Fruit fly (Drosophila melanogaster): ENCODE measurements around the gene CG3288.

The CG3288 gene

DNA sequence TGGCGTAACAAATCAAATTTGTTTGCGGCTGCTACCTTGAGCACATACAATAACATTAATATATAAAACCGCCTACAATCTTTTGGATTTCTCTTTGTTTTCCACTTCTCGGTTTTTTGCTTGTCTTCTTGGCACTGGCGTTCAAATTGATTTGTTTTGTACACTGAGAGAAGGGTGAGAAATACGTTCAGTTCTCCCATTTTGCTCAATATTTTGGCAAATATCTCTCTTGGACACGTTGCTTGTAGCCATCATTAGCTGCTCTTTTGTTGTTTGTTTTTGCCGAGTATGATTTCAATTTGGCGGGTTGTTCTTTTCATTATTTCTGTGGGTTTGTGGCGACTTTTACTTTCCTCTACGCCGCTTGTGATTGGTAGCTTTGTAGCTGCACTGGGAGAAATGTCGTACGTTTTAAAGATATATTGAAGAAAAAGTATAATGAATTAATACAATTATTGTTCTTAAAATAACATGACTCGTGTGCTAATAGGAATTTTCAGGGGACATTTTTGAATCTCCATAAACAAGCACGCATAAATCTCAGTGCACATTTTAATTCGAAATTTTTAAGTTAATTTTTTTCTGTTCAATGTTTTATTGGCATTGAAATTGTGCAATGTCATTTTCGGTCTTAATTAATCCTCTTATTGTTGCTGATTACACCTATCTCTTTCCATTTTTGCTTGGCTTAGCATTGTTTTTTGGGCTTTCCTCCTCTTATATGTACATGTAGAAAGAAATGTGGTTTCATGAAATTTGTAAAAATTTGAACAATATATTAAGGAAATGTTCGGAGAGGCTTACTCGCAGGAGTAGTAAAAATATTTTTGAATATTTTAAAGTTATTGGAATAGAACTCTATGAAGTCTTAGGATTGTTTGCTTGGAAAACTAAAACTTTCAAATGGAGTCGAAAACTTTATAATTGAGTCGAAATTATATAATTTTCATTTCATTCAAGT lies 8.8 kb upstream of the CG3288 start (continued):
- no peak for TF ChIP-seq CG7745 (tag; optimal IDR thresholded peaks at IDR 0.05)
- TF ChIP-seq kay (GFP tag; optimal IDR thresholded peaks at IDR 0.05): no peak
- TF ChIP-seq lov (optimal IDR thresholded peaks at IDR 0.05): no peak
- TF ChIP-seq lov (GFP tag; IDR thresholded peaks at IDR 0.05): no peak
- no peak for TF ChIP-seq eve (GFP tag; optimal IDR thresholded peaks at IDR 0.05)
- TF ChIP-seq CG7372 (GFP tag; IDR thresholded peaks at IDR 0.05): no peak
- no peak for TF ChIP-seq ara (GFP tag; IDR thresholded peaks at IDR 0.05)
- TF ChIP-seq Bteb2 (GFP tag; optimal IDR thresholded peaks at IDR 0.05): no peak
- TF ChIP-seq knrl (GFP tag; IDR thresholded peaks at IDR 0.05; ENCODE audit: partially characterized antibody): no peak
- no peak for TF ChIP-seq wor (GFP tag; IDR thresholded peaks at IDR 0.05)
- TF ChIP-seq CG10321 (GFP tag; IDR thresholded peaks at IDR 0.05): no peak
- peak; percentile 61 for TF ChIP-seq CG30403 (GFP tag; optimal IDR thresholded peaks at IDR 0.05)
- TF ChIP-seq onecut (GFP tag; IDR thresholded peaks at IDR 0.05): no peak
- no peak for TF ChIP-seq emc (GFP tag; optimal IDR thresholded peaks at IDR 0.05)
- TF ChIP-seq CG34422 (GFP tag; IDR thresholded peaks at IDR 0.05): no peak
- no peak for TF ChIP-seq HLH54F (GFP tag; optimal IDR thresholded peaks at IDR 0.05)
- no peak for TF ChIP-seq az2 (GFP tag; optimal IDR thresholded peaks at IDR 0.05)
- TF ChIP-seq Hr39 (optimal IDR thresholded peaks at IDR 0.05): no peak
- TF ChIP-seq CG7928 (GFP tag; optimal IDR thresholded peaks at IDR 0.05): no peak
- TF ChIP-seq B-H2 (GFP tag; optimal IDR thresholded peaks at IDR 0.05): peak; percentile 7
- TF ChIP-seq Dbx (GFP tag; IDR thresholded peaks at IDR 0.05): no peak; the same call in 2 of the 3 replicates
- no peak for TF ChIP-seq CG6254 (GFP tag; optimal IDR thresholded peaks at IDR 0.05)
- TF ChIP-seq CG17912 (GFP tag; optimal IDR thresholded peaks at IDR 0.05): no peak
- TF ChIP-seq CG14050 (GFP tag; IDR thresholded peaks at IDR 0.05): no peak
- TF ChIP-seq CG3065 (GFP tag; optimal IDR thresholded peaks at IDR 0.05): no peak
- no peak for TF ChIP-seq oc (tag; optimal IDR thresholded peaks at IDR 0.05)
- no peak; the same call in 1 of the 2 replicates for TF ChIP-seq E2f1 (GFP tag; IDR thresholded peaks at IDR 0.05)
- no peak for TF ChIP-seq CG18011 (GFP tag; optimal IDR thresholded peaks at IDR 0.05)
- no peak for TF ChIP-seq CG42726 (GFP tag; IDR thresholded peaks at IDR 0.05; ENCODE audit: partially characterized antibody)
- no peak for TF ChIP-seq CG1832 (GFP tag; optimal IDR thresholded peaks at IDR 0.05)
- TF ChIP-seq CG7271 (tag; optimal IDR thresholded peaks at IDR 0.05): no peak
- TF ChIP-seq slou (GFP tag; optimal IDR thresholded peaks at IDR 0.05): no peak
- TF ChIP-seq Max (GFP tag; optimal IDR thresholded peaks at IDR 0.05): no peak
- no peak for TF ChIP-seq CG1024 (GFP tag; IDR thresholded peaks at IDR 0.05)
- no peak for TF ChIP-seq CG6813 (GFP tag; optimal IDR thresholded peaks at IDR 0.05)
- no peak for TF ChIP-seq CG13123 (GFP tag; optimal IDR thresholded peaks at IDR 0.05)
- no peak for TF ChIP-seq CG5953 (GFP tag; IDR thresholded peaks at IDR 0.05)
- TF ChIP-seq CG12659 (GFP tag; optimal IDR thresholded peaks at IDR 0.05): no peak
- TF ChIP-seq CG9609 (GFP tag; optimal IDR thresholded peaks at IDR 0.05): no peak
- TF ChIP-seq usp (GFP tag; optimal IDR thresholded peaks at IDR 0.05): no peak
- no peak for TF ChIP-seq pb (GFP tag; optimal IDR thresholded peaks at IDR 0.05)
- TF ChIP-seq MBD-R2 (GFP tag; IDR thresholded peaks at IDR 0.05): no peak
- no peak for TF ChIP-seq bsh (GFP tag; optimal IDR thresholded peaks at IDR 0.05)
- TF ChIP-seq cato (GFP tag; optimal IDR thresholded peaks at IDR 0.05; ENCODE audit: borderline replicate concordance): no peak
- TF ChIP-seq CTCF (GFP tag; optimal IDR thresholded peaks at IDR 0.05): no peak
- no peak for TF ChIP-seq Ets97D (GFP tag; optimal IDR thresholded peaks at IDR 0.05)
- TF ChIP-seq CG12744 (GFP tag; optimal IDR thresholded peaks at IDR 0.05): no peak
- no peak for TF ChIP-seq CG11456 (GFP tag; IDR thresholded peaks at IDR 0.05)
- TF ChIP-seq pan (optimal IDR thresholded peaks at IDR 0.05): no peak
- peak in 1 of 2 experiments; percentile 61 for TF ChIP-seq pan (GFP tag; optimal IDR thresholded peaks at IDR 0.05 in 1 of 2, IDR thresholded peaks at IDR 0.05 in 1 of 2)
- no peak for TF ChIP-seq CG6791 (GFP tag; IDR thresholded peaks at IDR 0.05; ENCODE audit: partially characterized antibody)
